Fruit fly (Drosophila melanogaster): Measurements from ENCODE around the gene sr.

dm6 chr3R:18158401-18158800, 67.8 kb downstream of the sr start, which contains the start of gene CG14315:
- TF ChIP-seq CG16779 (tag; optimal IDR thresholded peaks at IDR 0.05) (no peak), Hr39 (GFP tag; optimal IDR thresholded peaks at IDR 0.05) (no peak), eg (GFP tag; IDR thresholded peaks at IDR 0.05) (no peak), Smox (GFP tag; optimal IDR thresholded peaks at IDR 0.05) (no peak), CG3032 (tag; optimal IDR thresholded peaks at IDR 0.05) (no peak)

Measured in whole organism, prepupa.